Worm (Caenorhabditis elegans): ENCODE measurements around the gene R13H9.6.

R13H9.6 gene

ce11 chrIV:5031346-5031745 is 37.1 kb downstream of the R13H9.6 start:
- TF ChIP-seq zip-2 (tag; optimal IDR thresholded peaks at IDR 0.05) (no peak), aha-1 (tag) (peak; percentile 90)

ce11 chrIV:5028978-5029377 is 39.5 kb downstream of the R13H9.6 start, which contains the start of the genes best-6 and C09B9.2:
TSS of gene best-6 (minus strand) at chrIV:5029078.
TSS of gene C09B9.2 (plus strand) at chrIV:5029291.
- TF ChIP-seq zip-11 (GFP tag; IDR thresholded peaks at IDR 0.05) = no peak
- peak in 1 of 2 experiments; percentile 87 for TF ChIP-seq unc-62 (GFP tag; optimal IDR thresholded peaks at IDR 0.05 in 1 of 2)
- TF ChIP-seq unc-62 (tag; optimal IDR thresholded peaks at IDR 0.05) = no peak
- TF ChIP-seq mxl-3 (GFP tag; optimal IDR thresholded peaks at IDR 0.05) = no peak

ce11 chrIV:5025646-5026045 is 42.8 kb downstream of the R13H9.6 start, which contains the start of gene C09B9.85:
TSS of gene C09B9.85 (minus strand) at chrIV:5025746.
- no peak for TF ChIP-seq unc-39 (tag; optimal IDR thresholded peaks at IDR 0.05)
- TF ChIP-seq tra-1 (GFP tag; IDR thresholded peaks at IDR 0.05) = no peak
- TF ChIP-seq madf-9 (GFP tag; conservative IDR thresholded peaks at IDR 0.05) = no peak

DNA sequence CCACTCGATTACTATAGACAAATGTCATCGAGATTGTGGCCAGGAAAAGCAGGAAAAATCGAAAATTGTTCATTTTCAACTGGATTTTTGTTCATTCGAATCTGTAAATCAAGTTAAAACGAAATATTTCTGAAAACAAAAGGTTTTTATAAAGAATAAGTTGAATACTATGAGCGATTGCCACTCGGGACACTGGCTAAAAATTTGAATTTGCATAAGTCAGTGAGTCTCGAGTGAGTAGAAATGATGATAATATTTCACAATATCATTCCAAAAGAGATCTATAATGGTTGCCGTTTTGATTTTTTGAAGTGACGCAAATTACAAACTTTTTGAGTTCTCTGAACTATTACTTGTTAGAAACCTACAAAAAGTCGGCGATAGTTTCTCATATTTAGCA is 47.9 kb downstream of the R13H9.6 start, which contains the start of gene T28H11.8:
TSS of gene T28H11.8 (minus strand) at position 101 of the 400 bp plus-strand sequence.
- no peak for TF ChIP-seq lin-15B (tag; optimal IDR thresholded peaks at IDR 0.05)
- peak; percentile 30 for TF ChIP-seq aha-1 (tag)
